Fruit fly (Drosophila melanogaster) whole organism, adult: Measurements from ENCODE around the gene mRpS34.

Experiments
- CG1620 ChIP-seq: fragments of 200-800 bp; sonication (Bioruptor generic); optimal IDR thresholded peaks from 2 replicates; lab custom pipeline; 2016; ENCODE audit warnings: missing biosample characterization, missing genetic modification characterization
- CG7045 ChIP-seq: fragments of 200-800 bp; sonication (Bioruptor generic); optimal IDR thresholded peaks from 2 replicates; lab custom pipeline; 2017; ENCODE audit warnings: missing biosample characterization, mild to moderate bottlenecking, missing genetic modification characterization
- cic ChIP-seq: fragments of 200-800 bp; sonication (Bioruptor generic); optimal IDR thresholded peaks from 2 replicates; lab custom pipeline; 2017; ENCODE audit warnings: missing biosample characterization, mild to moderate bottlenecking, missing genetic modification characterization, moderate library complexity

- no peak for TF ChIP-seq CG7045
- TF ChIP-seq cic (GFP tag; lab: Kevin White, UChicago), result no peak
- TF ChIP-seq CG1620 (GFP tag; lab: Kevin White, UChicago), result no peak
These were observed 21.2 kb upstream of the mRpS34 start, which contains the start of the genes CG13040 and CG13039 for dm6 chr3L:16326657-16327056.
